Fruit fly (Drosophila melanogaster): Measurements from ENCODE around the gene Bet5.

- TF ChIP-seq CG16779 (tag; optimal IDR thresholded peaks at IDR 0.05): no peak
- TF ChIP-seq Eip93F (GFP tag; optimal IDR thresholded peaks at IDR 0.05): no peak
- TF ChIP-seq CG6792 (GFP tag; optimal IDR thresholded peaks at IDR 0.05): no peak
- TF ChIP-seq CG10669 (GFP tag; optimal IDR thresholded peaks at IDR 0.05): no peak
- TF ChIP-seq ss (GFP tag; optimal IDR thresholded peaks at IDR 0.05): no peak
- no peak for TF ChIP-seq Sox102F (GFP tag; optimal IDR thresholded peaks at IDR 0.05)
- no peak for TF ChIP-seq CG7368 (GFP tag; optimal IDR thresholded peaks at IDR 0.05)
- no peak for TF ChIP-seq CG11902 (GFP tag; optimal IDR thresholded peaks at IDR 0.05)
Measured at dm6 chr3R:30153864-30154263, 26.2 kb upstream of the Bet5 start.
